Worm (Caenorhabditis elegans) whole organism, L3 larva: Measurements from ENCODE around the gene exc-12.
A peak's percentile ranks its signal among the peaks of the same experiment; 100 is the strongest.

Source experiments
- R02D3.7 ChIP-seq: fragments of 150-350 bp; optimal IDR thresholded peaks from 2 replicates; lab custom pipeline; 2014; ENCODE audit warnings: missing biosample characterization, missing genetic modification characterization
- ZK546.5 ChIP-seq: sonication (generic microtip); optimal IDR thresholded peaks from 2 replicates; lab custom pipeline; 2017; ENCODE audit warnings: missing biosample characterization, missing genetic modification characterization
- aly-2 ChIP-seq: fragments of 150-350 bp; optimal IDR thresholded peaks from 2 replicates; lab custom pipeline; 2014; ENCODE audit warnings: missing biosample characterization, missing genetic modification characterization
- ama-1 ChIP-seq: fragments of 150-350 bp; optimal IDR thresholded peaks from 2 replicates; lab custom pipeline; 2018
- ceh-16 ChIP-seq: sonication (generic microtip); optimal IDR thresholded peaks from 2 replicates; lab custom pipeline; 2017; ENCODE audit warnings: missing biosample characterization, missing genetic modification characterization
- ceh-28 ChIP-seq: fragments of 150-350 bp; optimal IDR thresholded peaks from 2 replicates; lab custom pipeline; 2014; ENCODE audit warnings: missing biosample characterization, missing genetic modification reagents, missing genetic modification characterization
- ceh-82 ChIP-seq: fragments of 150-350 bp; optimal IDR thresholded peaks from 2 replicates; lab custom pipeline; 2014; ENCODE audit warnings: missing biosample characterization, missing genetic modification characterization
- ceh-9 ChIP-seq: sonication (generic microtip); optimal IDR thresholded peaks from 2 replicates; lab custom pipeline; 2018; ENCODE audit warnings: missing biosample characterization, missing genetic modification characterization
- daf-12 ChIP-seq: fragments of 150-350 bp; optimal IDR thresholded peaks from 2 replicates; lab custom pipeline; 2014; ENCODE audit warnings: missing biosample characterization, missing genetic modification reagents, missing genetic modification characterization
- egl-27 ChIP-seq: sonication (generic microtip); optimal IDR thresholded peaks from 4 replicates; lab custom pipeline; 2017; ENCODE audit warnings: missing biosample characterization, missing genetic modification reagents, missing genetic modification characterization
- egl-5 ChIP-seq: fragments of 150-350 bp; optimal IDR thresholded peaks from 2 replicates; lab custom pipeline; 2017; ENCODE audit warnings: missing biosample characterization, missing genetic modification reagents, missing genetic modification characterization, inconsistent platforms
- elt-2 ChIP-seq: sonication (generic microtip); optimal IDR thresholded peaks from 2 replicates; lab custom pipeline; 2016; ENCODE audit warnings: missing genetic modification reagents, mild to moderate bottlenecking, missing genetic modification characterization, missing compliant biosample characterization
- elt-3 ChIP-seq, 3 experiments: fragments of 150-350 bp in 1 of 3; sonication (generic microtip) in 2 of 3; optimal IDR thresholded peaks; 2 replicates in 2 of 3; 4 replicates in 1 of 3; lab custom pipeline; 2014 to 2017; ENCODE audit warnings: missing biosample characterization in 3 of 3, missing genetic modification characterization in 3 of 3
- eor-1 ChIP-seq, 2 experiments: fragments of 150-350 bp; optimal IDR thresholded peaks; 2 replicates each; lab custom pipeline; 2014 to 2018; ENCODE audit warnings: missing biosample characterization in 2 of 2, missing genetic modification characterization in 2 of 2
- fkh-2 ChIP-seq: fragments of 150-350 bp; optimal IDR thresholded peaks from 2 replicates; lab custom pipeline; 2014; ENCODE audit warnings: missing biosample characterization, missing genetic modification reagents, missing genetic modification characterization
- fos-1 ChIP-seq: fragments of 150-350 bp; optimal IDR thresholded peaks from 2 replicates; lab custom pipeline; 2014; ENCODE audit warnings: missing biosample characterization, missing genetic modification characterization
- hmg-11 ChIP-seq: sonication (generic microtip); optimal IDR thresholded peaks from 2 replicates; lab custom pipeline; 2016; ENCODE audit warnings: missing genetic modification characterization, missing compliant biosample characterization
- jun-1 ChIP-seq: fragments of 150-350 bp; optimal IDR thresholded peaks from 2 replicates; lab custom pipeline; 2014; ENCODE audit warnings: missing biosample characterization, missing genetic modification reagents, missing genetic modification characterization
- lin-15B ChIP-seq: fragments of 150-350 bp; optimal IDR thresholded peaks from 2 replicates; lab custom pipeline; 2014; ENCODE audit warnings: missing biosample characterization, missing genetic modification characterization
- nfya-1 ChIP-seq: sonication (generic microtip); optimal IDR thresholded peaks from 2 replicates; lab custom pipeline; 2017; ENCODE audit warnings: missing genetic modification characterization, mild to moderate bottlenecking, missing compliant biosample characterization, antibody characterized with exemption, moderate library complexity; ENCODE audit not compliant: insufficient read depth
- nhr-11 ChIP-seq: fragments of 150-350 bp; optimal IDR thresholded peaks from 2 replicates; lab custom pipeline; 2014; ENCODE audit warnings: missing biosample characterization, missing genetic modification characterization
- nhr-12 ChIP-seq: fragments of 150-350 bp; optimal IDR thresholded peaks from 2 replicates; lab custom pipeline; 2014; ENCODE audit warnings: missing biosample characterization, missing genetic modification characterization
- nhr-23 ChIP-seq: fragments of 150-350 bp; optimal IDR thresholded peaks from 2 replicates; lab custom pipeline; 2014; ENCODE audit warnings: missing biosample characterization, missing genetic modification reagents, missing genetic modification characterization
- nhr-237 ChIP-seq: fragments of 150-350 bp; optimal IDR thresholded peaks from 2 replicates; lab custom pipeline; 2014; ENCODE audit warnings: missing biosample characterization, missing genetic modification characterization
- nhr-25 ChIP-seq: sonication (generic microtip); optimal IDR thresholded peaks from 2 replicates; lab custom pipeline; 2017; ENCODE audit warnings: missing biosample characterization, missing genetic modification characterization
- nhr-28 ChIP-seq: fragments of 150-350 bp; optimal IDR thresholded peaks from 2 replicates; lab custom pipeline; 2014; ENCODE audit warnings: missing biosample characterization, missing genetic modification characterization
- nhr-43 ChIP-seq: sonication (generic microtip); optimal IDR thresholded peaks from 2 replicates; lab custom pipeline; 2016; ENCODE audit warnings: mild to moderate bottlenecking, missing genetic modification characterization, missing compliant biosample characterization; ENCODE audit not compliant: poor library complexity, severe bottlenecking
- nhr-67 ChIP-seq: fragments of 150-350 bp; optimal IDR thresholded peaks from 2 replicates; lab custom pipeline; 2014; ENCODE audit warnings: missing biosample characterization, missing genetic modification characterization
- nhr-76 ChIP-seq: fragments of 150-350 bp; sonication (generic microtip); optimal IDR thresholded peaks from 5 replicates; lab custom pipeline; 2014; ENCODE audit warnings: missing biosample characterization, missing genetic modification characterization
- pha-4 ChIP-seq: fragments of 150-350 bp; optimal IDR thresholded peaks from 2 replicates; lab custom pipeline; 2014; ENCODE audit warnings: missing biosample characterization, missing genetic modification reagents, missing genetic modification characterization
- pqm-1 ChIP-seq: fragments of 150-350 bp; optimal IDR thresholded peaks from 2 replicates; lab custom pipeline; 2017; ENCODE audit warnings: missing biosample characterization, missing genetic modification characterization, inconsistent platforms
- skn-1 ChIP-seq: fragments of 150-350 bp; optimal IDR thresholded peaks from 2 replicates; lab custom pipeline; 2014; ENCODE audit warnings: missing biosample characterization, missing genetic modification characterization
- snpc-4 ChIP-seq: fragments of 150-350 bp; optimal IDR thresholded peaks from 2 replicates; lab custom pipeline; 2014; ENCODE audit warnings: missing biosample characterization, missing genetic modification characterization
- unc-39 ChIP-seq: sonication (generic microtip); optimal IDR thresholded peaks from 4 replicates; lab custom pipeline; 2017; ENCODE audit warnings: missing biosample characterization, missing genetic modification characterization
- unc-62 ChIP-seq: fragments of 150-350 bp; sonication (generic microtip); optimal IDR thresholded peaks from 4 replicates; lab custom pipeline; 2014; ENCODE audit warnings: missing biosample characterization, missing genetic modification reagents, missing genetic modification characterization
- zag-1 ChIP-seq: fragments of 150-350 bp; optimal IDR thresholded peaks from 2 replicates; lab custom pipeline; 2014; ENCODE audit warnings: missing biosample characterization, missing genetic modification characterization
- ztf-11 ChIP-seq: fragments of 150-350 bp; optimal IDR thresholded peaks from 2 replicates; lab custom pipeline; 2014; ENCODE audit warnings: missing biosample characterization, missing genetic modification characterization
- ztf-4 ChIP-seq: fragments of 150-350 bp; optimal IDR thresholded peaks from 2 replicates; lab custom pipeline; 2014; ENCODE audit warnings: missing biosample characterization, missing genetic modification characterization

Gene exc-12

ce11 chrIII:13546537-13546936, 23.7 kb downstream of the exc-12 start, which contains the start of gene Y76A2B.4:
Gene Y76A2B.4, minus strand, starts transcription at chrIII:13546777.
- no peak for TF ChIP-seq aly-2
- TF ChIP-seq ama-1 (lab: Kevin White, UChicago) = peak; percentile 78
- peak; percentile 19 for TF ChIP-seq nhr-43 (tag; lab: Kevin White, UChicago)
- no peak for TF ChIP-seq R02D3.7
- TF ChIP-seq nhr-25 = peak; percentile 42
- TF ChIP-seq, all 47 proteins: peak for 3

ce11 chrIII:13544593-13544992, 25.7 kb downstream of the exc-12 start:
- TF ChIP-seq nfya-1 (tag; lab: Kevin White, UChicago) = peak; percentile 60
- TF ChIP-seq nhr-12 (tag; lab: Kevin White, UChicago) = no peak
- peak; percentile 44 for TF ChIP-seq nhr-25
- TF ChIP-seq ama-1 (lab: Kevin White, UChicago) = no peak
- TF ChIP-seq fos-1 (tag; lab: Kevin White, UChicago) = no peak
- no peak for TF ChIP-seq ztf-4 (tag; lab: Kevin White, UChicago)
- peak; percentile 91 for TF ChIP-seq pqm-1 (tag; lab: Kevin White, UChicago)
- peak; percentile 31 for TF ChIP-seq pha-4 (tag; lab: Kevin White, UChicago)
- no peak for TF ChIP-seq nhr-28 (tag; lab: Kevin White, UChicago)
- TF ChIP-seq elt-2 = peak; percentile 93
- TF ChIP-seq elt-3 (tag; optimal IDR thresholded peaks at IDR 0.05; lab: Kevin White, UChicago) = peak; percentile 8 to 84 (median 46)
- peak; percentile 19 for TF ChIP-seq jun-1
- TF ChIP-seq nhr-43 (tag; lab: Kevin White, UChicago) = peak; percentile 26

ce11 chrIII:13543434-13543833, 26.8 kb downstream of the exc-12 start, which contains the start of gene acs-5:
Gene acs-5, minus strand, starts transcription at chrIII:13543534.
- no peak for TF ChIP-seq nhr-76 (tag; lab: Kevin White, UChicago)
- TF ChIP-seq nhr-67 (tag; lab: Kevin White, UChicago) = no peak
- no peak for TF ChIP-seq egl-5 (tag; lab: Kevin White, UChicago)
- no peak for TF ChIP-seq elt-3 (tag; optimal IDR thresholded peaks at IDR 0.05; lab: Kevin White, UChicago)
- TF ChIP-seq ZK546.5 = no peak
- TF ChIP-seq nhr-28 (tag; lab: Kevin White, UChicago) = no peak
- TF ChIP-seq ceh-9 (tag; lab: Kevin White, UChicago) = no peak
- no peak for TF ChIP-seq ztf-11
- no peak for TF ChIP-seq zag-1 (tag; lab: Kevin White, UChicago)
- no peak for TF ChIP-seq daf-12
- TF ChIP-seq fos-1 (tag; lab: Kevin White, UChicago) = no peak
- TF ChIP-seq unc-62 (GFP tag; lab: Kevin White, UChicago) = no peak
- TF ChIP-seq hmg-11 (tag; lab: Kevin White, UChicago) = no peak
- TF ChIP-seq ceh-28 (tag; lab: Kevin White, UChicago) = no peak
- no peak for TF ChIP-seq nhr-12 (tag; lab: Kevin White, UChicago)
- no peak for TF ChIP-seq pqm-1 (tag; lab: Kevin White, UChicago)
- TF ChIP-seq egl-27 (tag; lab: Kevin White, UChicago) = no peak
- TF ChIP-seq aly-2 = no peak

ce11 chrIII:13542458-13542857, 27.8 kb downstream of the exc-12 start:
- no peak for TF ChIP-seq ceh-82 (tag; lab: Kevin White, UChicago)
- no peak for TF ChIP-seq fos-1 (tag; lab: Kevin White, UChicago)
- no peak for TF ChIP-seq lin-15B (tag; lab: Kevin White, UChicago)
- no peak for TF ChIP-seq nhr-23 (tag; lab: Kevin White, UChicago)
- TF ChIP-seq elt-3 (tag; optimal IDR thresholded peaks at IDR 0.05; lab: Kevin White, UChicago) = peak in 2 of 3 experiments; percentile 82 to 83
- TF ChIP-seq nhr-237 = no peak
- TF ChIP-seq eor-1 (tag; optimal IDR thresholded peaks at IDR 0.05; lab: Kevin White, UChicago) = no peak
- TF ChIP-seq R02D3.7 = no peak
- TF ChIP-seq unc-39 (tag; lab: Kevin White, UChicago) = no peak
- no peak for TF ChIP-seq skn-1 (tag; lab: Kevin White, UChicago)
- no peak for TF ChIP-seq ztf-4 (tag; lab: Kevin White, UChicago)
- TF ChIP-seq unc-62 (GFP tag; lab: Kevin White, UChicago) = no peak
- TF ChIP-seq ZK546.5 = no peak
- TF ChIP-seq ceh-28 (tag; lab: Kevin White, UChicago) = no peak
- no peak for TF ChIP-seq nhr-28 (tag; lab: Kevin White, UChicago)
- no peak for TF ChIP-seq pha-4 (tag; lab: Kevin White, UChicago)
- no peak for TF ChIP-seq nhr-25
- TF ChIP-seq nhr-11 = no peak
- no peak for TF ChIP-seq ceh-16 (tag; lab: Kevin White, UChicago)
- TF ChIP-seq snpc-4 (tag; lab: Kevin White, UChicago) = no peak
- no peak for TF ChIP-seq ztf-11
- peak; percentile 1 for TF ChIP-seq nfya-1 (tag; lab: Kevin White, UChicago)
- TF ChIP-seq fkh-2 (tag; lab: Kevin White, UChicago) = no peak
- TF ChIP-seq nhr-43 (tag; lab: Kevin White, UChicago) = no peak
- peak; percentile 81 for TF ChIP-seq elt-2
- no peak for TF ChIP-seq aly-2
- peak; percentile 90 for TF ChIP-seq pqm-1 (tag; lab: Kevin White, UChicago)
- no peak for TF ChIP-seq nhr-12 (tag; lab: Kevin White, UChicago)
